Fruit fly (Drosophila melanogaster) ovary, adult (tissue): ENCODE data around the gene Las.

ENCODE experiments used
- CG17801 ChIP-seq: fragments of 200-800 bp; optimal IDR thresholded peaks from 2 replicates; lab custom pipeline; 2019; ENCODE audit warnings: missing biosample characterization, mild to moderate bottlenecking, missing genetic modification characterization, moderate library complexity; ENCODE audit not compliant: partially characterized antibody

Gene Las

DNA sequence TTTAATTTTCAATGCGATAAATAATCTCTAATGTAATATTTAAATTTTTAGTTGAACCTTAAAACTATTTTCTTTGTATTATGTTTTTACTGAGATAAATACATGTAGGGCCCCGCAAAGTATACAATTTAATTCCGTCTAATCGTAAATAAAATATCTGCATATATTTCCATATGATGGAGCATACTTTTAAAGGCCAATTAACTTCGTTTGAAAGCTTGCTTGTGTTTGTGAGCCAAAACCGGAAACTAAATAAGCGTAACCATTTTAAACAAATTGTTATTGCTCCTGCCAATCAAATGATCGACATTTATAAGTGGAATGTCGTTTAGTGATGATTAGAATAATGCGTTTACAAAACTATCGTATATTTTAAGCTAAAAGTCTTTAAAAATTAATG is 21.4 kb downstream of the Las start:
- peak; percentile 41 for TF ChIP-seq CG17801

DNA sequence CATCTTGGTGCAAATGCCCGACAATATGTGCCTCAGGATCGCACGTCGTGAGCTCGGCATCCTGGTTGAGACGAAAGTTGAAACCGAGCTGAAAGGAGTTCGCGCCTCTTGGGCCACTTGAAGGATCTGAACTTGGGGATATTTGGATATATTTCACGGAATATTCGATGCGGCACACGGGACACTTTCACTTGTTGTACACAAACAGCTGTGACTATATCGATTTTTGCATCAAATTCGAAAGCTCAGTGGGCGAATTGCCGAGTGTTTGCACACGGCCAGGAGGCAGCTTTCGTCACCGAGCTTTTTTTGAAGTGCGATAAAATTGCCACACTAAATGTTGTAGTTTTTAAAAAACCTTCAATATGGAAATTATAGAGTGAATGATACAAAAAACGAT is 21.8 kb downstream of the Las start, which contains the start of gene CG13248:
TSS of gene CG13248 (minus strand) at position 222 of the 400 bp plus-strand sequence.
- no peak for TF ChIP-seq CG17801

DNA sequence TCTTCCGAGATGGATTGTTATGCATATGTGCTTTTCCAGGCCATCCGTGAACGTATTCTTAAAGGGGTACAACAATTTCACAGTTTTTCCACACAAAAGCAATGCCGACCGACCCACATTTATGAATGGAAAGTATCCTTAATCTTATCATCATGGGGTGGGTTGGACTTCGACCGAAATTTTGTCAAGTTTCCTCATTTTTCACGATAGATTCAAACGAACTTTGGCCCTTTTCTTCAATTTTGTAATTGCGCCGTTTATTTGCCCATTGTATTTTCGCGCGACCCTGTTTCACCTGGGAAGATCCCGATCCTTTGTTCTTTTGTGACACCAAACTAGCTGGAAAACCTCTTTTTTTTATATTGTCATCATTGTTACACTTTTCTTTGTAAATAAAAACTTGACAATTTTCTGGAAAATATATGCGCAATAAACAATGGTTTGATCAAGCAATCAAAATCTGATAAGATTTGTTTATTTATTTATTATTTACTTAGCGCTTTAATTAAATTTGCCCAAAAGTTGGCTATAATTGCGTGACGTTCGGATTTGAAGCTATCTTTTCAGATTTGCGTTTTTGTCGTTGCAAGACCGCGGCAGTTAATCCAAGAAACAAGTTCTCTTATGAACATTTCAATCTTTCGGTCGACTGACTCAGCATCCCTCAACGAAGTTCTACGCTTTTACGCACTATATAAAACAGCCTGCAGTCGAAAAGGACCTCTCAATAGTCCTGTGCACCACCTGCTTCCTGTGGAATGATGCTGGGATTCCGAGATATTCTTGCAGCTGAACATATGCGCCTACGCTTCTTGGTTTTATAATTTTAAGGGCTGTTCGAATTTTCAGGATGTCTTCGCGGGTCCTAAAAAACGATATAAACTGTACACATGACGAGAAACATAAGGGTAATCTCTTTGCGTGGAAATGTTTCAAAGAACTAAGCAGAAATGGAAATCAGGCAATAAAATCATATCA is 25.9 kb downstream of the Las start:
- TF ChIP-seq CG17801, result no peak

DNA sequence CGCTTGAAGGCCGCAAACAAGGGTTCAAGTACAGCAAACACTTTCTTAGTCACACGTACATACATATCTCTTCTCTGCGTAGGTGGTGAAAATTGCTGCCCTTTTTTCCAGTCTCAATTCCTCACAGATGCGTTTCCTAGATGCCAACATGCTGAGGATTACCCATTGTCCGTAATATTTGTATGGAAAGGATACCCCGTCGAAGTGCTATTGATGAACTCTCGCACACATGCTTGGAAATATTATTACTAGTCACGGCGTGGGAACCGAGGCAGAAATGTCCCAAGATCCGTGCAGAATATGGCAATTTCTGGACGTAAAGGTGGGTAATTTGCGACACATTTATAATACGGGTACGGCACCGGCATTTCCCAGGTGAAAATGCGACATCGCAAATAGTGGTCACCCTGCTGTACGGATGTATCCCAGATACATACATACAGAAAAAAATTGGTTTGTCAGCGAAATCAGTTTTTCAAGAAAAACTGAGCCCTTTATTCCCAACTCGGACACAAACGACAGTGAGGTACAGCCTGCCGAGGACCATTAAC is 26.7 kb downstream of the Las start:
- no peak for TF ChIP-seq CG17801

DNA sequence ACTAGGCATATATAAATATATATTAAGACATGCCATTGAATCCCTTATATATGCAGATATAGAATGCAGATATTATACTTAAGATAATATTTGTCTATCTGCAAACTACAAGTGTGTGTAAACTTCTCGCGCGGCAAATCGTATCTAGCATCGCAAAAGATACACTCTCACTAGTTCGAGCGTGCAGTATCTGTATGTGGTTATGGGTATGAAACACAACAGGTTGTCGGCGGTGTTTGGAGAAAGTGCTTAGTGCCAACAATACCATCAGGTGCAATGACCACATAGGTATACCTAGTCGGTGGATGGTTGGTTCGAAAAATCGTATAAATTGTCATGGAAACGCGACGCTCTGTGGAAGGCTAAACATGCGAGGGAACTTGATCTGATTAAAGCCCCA is 27.6 kb downstream of the Las start:
- no peak for TF ChIP-seq CG17801

DNA sequence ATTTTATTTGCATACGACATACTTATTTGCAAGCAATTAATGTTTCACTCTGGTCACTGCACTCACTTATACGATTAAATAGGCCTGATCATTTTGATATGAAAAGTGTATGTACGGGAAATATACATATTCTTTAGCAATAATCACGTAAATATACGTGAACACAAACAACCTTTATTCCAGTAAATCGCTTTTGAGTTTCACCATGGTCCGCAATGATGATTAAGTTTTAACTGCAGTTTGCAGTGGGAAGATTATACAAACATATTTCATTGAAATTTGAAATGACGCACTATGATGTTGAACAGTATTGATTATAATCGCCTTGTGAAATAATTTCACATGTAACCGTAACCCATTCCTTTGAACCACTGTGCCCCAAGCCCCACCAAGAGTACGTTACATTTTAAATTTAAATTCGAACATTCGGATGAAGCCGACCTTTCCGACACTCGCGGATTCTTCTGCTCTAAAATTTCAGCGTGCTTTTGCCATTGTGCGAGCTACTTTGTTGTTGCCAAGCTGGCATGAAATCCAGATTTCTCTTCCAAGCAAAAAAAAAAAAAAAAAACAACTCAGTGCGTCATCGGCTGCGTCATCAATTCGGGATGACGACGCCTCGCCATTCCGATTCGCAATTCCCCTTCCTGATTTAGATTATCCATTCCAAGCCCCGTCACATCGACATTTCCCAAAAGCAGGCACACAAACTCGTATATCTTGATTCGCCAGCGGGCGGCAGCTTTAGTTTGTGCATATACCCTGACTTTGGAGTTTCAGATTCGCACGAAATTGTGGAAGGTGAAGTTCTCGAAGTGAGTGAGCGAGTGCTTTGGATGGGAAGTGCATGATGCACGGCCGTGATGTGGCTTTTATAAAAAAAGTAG is 28.4 kb downstream of the Las start:
- no peak for TF ChIP-seq CG17801

DNA sequence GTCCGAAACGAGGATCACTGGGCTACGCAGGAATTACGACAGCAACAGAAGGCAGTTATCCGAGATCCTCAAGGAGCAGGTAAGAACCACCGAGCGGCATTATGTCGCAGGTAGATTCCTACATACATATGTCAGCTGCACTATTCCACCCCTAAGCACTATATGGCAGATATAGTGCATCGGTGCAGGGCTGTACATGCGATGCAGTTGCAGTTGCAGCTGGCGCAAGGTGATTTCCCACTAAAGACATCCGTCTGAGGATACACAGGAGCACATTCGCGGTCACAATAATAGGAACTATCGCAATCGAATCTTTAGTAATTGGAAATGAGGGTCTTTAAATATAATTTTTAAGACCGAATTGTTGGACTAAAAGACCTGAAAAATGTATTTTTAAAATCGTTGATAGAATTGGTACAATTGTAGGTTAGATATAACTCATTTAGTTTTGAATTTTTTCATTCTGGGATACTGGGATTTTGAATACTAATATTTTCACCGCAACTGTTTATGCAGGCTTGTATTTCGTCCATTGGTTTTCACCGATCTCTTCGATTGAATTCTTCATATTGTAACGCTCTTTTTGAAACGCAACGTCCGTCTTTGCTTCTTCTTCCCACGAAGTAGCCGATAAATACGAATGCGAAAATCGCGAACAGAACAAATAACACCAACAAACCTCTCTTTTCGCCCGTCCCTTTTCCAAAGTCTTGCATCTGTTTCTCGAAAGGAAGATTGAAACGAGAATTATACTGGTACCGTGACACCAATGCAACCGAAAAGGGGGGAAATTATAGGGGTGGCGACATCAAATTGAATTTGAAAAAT is 29.3 kb downstream of the Las start:
- TF ChIP-seq CG17801, result no peak

DNA sequence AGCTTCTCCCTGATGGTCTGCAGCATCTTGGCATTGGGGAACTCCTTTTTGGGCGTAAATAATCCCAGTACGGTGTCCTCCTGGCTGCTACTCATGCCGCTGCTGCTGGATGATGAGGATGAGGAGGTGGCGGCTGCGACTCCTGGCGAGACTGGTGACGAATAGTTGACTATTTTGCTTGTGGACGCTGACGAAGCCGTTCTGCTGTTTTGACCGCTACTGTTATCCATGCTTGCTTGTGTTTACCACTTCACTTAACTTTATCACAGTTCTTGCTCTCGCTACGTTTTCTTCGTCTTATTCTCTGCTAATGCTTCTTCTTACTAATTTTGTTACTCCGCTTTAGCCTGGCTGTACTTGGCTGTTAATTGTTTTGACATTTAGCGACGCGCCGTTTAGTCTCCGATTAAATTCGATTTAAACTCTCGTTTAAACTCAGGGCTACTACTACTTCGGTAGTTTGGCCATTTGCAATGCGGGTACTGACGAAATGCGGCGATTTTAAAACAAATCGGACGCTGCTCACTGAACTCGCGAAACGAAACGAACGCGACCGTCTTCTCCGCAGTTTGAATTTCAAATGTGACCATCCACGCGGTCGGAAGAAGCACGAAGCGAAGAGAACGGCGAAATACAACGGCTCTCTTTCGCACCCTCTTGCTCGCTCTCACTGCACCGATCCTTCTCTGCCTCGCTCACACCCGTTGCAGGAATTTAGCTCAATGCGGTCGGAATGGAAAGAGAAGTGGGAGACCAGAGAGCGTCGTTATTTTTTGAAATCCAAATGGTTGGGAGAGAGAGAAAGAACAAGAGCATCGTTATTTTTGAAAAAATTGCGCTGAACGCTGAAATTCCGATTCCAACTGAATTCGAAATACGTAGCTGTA is 30.9 kb downstream of the Las start, which contains the start of gene trbl:
TSS of gene trbl (minus strand) at position 584 of the 887 bp plus-strand sequence.
- peak; percentile 77 for TF ChIP-seq CG17801

DNA sequence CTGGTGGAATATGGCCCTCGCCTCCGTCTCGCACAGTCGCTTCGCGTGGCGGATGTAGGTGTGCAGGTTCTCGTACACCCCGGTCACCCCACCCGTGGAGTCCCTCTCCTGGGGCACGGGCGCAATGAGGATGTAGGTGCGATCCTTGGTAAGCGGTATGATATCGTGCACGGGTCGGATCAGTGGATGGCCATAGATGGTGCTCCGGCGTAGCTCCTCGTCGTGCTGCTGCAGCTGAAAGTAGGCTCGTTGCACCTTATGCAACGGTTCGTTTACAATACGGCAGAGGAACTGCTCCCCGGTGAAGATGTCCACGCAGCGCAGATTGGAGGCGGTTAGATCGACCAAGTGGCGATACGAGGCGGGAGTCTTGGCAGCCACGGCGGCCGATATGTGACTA is 31.6 kb downstream of the Las start:
- TF ChIP-seq CG17801, result no peak

DNA sequence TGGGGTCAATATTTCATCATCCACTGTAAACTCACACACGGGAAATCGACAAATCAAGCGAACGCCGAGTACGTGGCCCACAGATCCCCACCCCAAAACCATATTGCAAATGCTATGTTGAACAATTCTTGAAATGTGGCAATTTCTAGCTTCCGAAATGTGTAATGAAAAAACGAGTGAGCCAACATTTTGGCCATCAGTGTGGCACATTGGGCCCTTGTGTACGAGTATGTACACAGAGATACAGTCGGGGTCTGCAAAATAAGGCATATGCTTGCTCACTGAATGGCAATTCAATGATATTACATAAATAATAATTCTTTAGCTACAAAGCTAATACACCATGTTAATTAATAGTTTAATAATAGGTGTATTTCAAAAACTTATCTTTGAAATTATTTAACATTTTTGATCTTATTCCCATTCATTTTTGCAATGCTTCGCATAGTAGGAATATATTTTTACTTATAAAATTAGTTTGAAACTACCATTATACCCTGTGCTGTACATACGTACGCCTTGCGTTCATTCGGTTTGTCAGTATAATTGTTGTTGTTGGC is 32.5 kb downstream of the Las start:
- TF ChIP-seq CG17801, result peak; percentile 88

DNA sequence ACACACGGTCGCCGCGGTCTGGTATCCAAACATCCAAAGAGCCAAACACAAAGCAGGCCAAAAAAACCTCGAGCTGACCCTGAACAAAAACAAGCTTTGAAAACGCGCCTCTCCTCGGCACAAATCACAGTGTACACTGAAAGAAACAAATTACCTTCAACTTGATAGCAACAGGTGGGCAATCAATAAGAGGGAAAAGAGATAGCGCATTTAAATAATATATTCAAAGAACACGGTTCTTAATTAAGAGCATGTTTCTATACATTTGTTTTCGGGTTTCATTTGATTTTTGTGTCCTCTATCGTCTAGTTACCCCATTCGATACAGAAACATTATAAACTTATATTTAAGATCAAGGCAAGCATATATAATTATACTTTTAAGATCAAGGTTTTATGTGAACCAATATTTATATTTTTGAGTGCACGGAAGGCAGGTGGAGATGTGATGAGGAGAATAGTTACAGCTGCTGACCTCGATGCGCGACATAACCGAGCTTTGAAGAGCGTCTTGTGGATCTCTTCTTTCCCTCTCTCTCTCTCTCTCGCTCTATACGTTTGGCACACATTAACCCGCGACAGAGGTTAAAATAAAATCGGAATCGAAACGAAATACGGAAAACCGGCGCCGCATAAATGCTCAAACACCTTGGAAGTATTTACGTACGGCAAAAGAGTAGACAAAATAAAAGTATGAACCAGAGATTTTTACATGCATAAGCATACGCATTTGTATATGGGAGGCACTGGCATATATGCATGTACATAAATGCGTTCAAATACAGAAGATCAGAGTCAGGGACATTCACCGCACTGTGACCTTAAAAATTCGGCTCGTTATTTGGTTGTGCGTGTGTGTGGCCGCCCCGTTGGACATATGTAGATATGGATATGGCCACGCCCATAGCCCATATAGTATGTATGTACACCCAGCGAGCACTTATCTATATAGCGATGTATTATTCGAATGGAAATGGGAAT is 33.6 kb downstream of the Las start:
- TF ChIP-seq CG17801, result peak; percentile 60

DNA sequence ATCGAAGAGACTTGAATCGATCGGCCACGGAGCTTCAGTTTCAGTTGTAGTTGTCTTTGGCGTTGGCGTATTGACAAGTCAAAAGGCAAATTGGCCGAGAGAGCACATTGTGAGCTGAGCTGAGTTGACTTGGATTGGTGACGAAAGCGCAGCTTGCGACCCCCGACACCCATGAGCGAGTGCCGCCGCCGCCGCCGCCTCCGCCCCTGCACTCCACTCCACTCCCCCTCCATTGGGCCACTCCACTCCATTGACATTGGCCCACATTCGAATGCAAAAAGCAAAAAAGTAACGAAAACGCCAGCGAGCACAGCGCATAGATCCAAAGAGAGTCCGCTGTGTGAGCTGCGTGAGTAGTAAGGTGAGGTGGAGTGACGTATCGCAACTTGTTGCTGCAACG is 34.4 kb downstream of the Las start:
- no peak for TF ChIP-seq CG17801

DNA sequence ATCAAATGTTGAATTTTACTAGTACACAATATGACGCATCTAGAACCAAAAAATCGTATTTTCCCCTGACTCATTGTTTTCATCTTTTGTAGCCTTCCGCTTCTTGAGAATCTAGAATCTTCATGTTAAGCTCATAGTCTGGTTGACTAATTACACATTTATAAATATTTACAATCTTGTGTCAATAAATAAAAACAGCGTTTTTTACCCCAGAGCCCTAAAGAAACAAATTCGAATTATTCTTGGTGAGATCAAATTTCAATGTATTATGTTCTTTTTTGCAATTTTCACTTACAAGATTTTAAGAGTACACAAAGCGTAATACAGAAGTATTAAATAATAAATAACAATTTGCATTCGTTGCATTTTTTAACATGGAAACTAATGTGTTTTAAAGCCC is 36.1 kb downstream of the Las start:
- TF ChIP-seq CG17801, result no peak
